Worm (Caenorhabditis elegans): Measurements from ENCODE around the gene ZK632.11.
A peak's percentile ranks its signal among the peaks of the same experiment; 100 is the strongest.

ce11 chrIII:9826005-9826404, 1.7 kb upstream of the ZK632.11 start:
- TF ChIP-seq ztf-16 (tag; optimal IDR thresholded peaks at IDR 0.05) = no peak
- TF ChIP-seq unc-3 (GFP tag; conservative IDR thresholded peaks at IDR 0.05) = no peak
- no peak for TF ChIP-seq unc-3 (tag; optimal IDR thresholded peaks at IDR 0.05)
- TF ChIP-seq ceh-19 (GFP tag; optimal IDR thresholded peaks at IDR 0.05) = no peak
- no peak for TF ChIP-seq K02D7.2 (tag; optimal IDR thresholded peaks at IDR 0.05)
- no peak for TF ChIP-seq ceh-24 (tag; optimal IDR thresholded peaks at IDR 0.05)
- TF ChIP-seq ama-1 (optimal IDR thresholded peaks at IDR 0.05) = no peak
- TF ChIP-seq ceh-22 (tag; optimal IDR thresholded peaks at IDR 0.05) = no peak
- TF ChIP-seq nhr-11 (tag; optimal IDR thresholded peaks at IDR 0.05) = no peak
- TF ChIP-seq nfya-1 (tag; optimal IDR thresholded peaks at IDR 0.05) = peak; percentile 3
- no peak for TF ChIP-seq fax-1 (tag; optimal IDR thresholded peaks at IDR 0.05)
- TF ChIP-seq unc-42 (tag; optimal IDR thresholded peaks at IDR 0.05) = no peak
- no peak for TF ChIP-seq elt-4 (tag; optimal IDR thresholded peaks at IDR 0.05)
- no peak for TF ChIP-seq pqm-1 (tag; optimal IDR thresholded peaks at IDR 0.05)
- no peak for TF ChIP-seq zip-5 (tag; optimal IDR thresholded peaks at IDR 0.05)
